Fruit fly (Drosophila melanogaster) whole organism, wandering third instar larva: ENCODE measurements around the gene CG31751.

ENCODE experiments used
- Abd-B ChIP-seq: fragments of >200 bp; optimal IDR thresholded peaks from 2 replicates; lab custom pipeline; 2017; ENCODE audit warnings: missing biosample characterization, missing genetic modification characterization
- Dif ChIP-seq: fragments of 200-275, 200-300 bp; sonication (Bioruptor generic); optimal IDR thresholded peaks from 2 replicates; lab custom pipeline; 2018; ENCODE audit warnings: missing biosample characterization, missing genetic modification characterization; ENCODE audit not compliant: partially characterized antibody
- HLH106 ChIP-seq: fragments of 200-800 bp; optimal IDR thresholded peaks from 3 replicates; lab custom pipeline; 2019; ENCODE audit warnings: missing biosample characterization, mild to moderate bottlenecking, missing genetic modification characterization, moderate library complexity
- N ChIP-seq: fragments of >200 bp; optimal IDR thresholded peaks from 2 replicates; lab custom pipeline; 2018; ENCODE audit warnings: missing biosample characterization, missing external identifiers, missing genetic modification characterization
- OdsH ChIP-seq: fragments of 200-800 bp; sonication (Bioruptor generic); optimal IDR thresholded peaks from 2 replicates; lab custom pipeline; 2016; ENCODE audit warnings: missing biosample characterization, mild to moderate bottlenecking, missing genetic modification characterization
- Vsx2 ChIP-seq: fragments of 200-300, 225-300 bp; sonication (Bioruptor generic); optimal IDR thresholded peaks from 2 replicates; lab custom pipeline; 2018; ENCODE audit warnings: missing biosample characterization, missing genetic modification characterization; ENCODE audit not compliant: partially characterized antibody
- dl ChIP-seq, 2 experiments: fragments of 175-275, 200-275 bp in 1 of 2; fragments of 200-275 bp in 1 of 2; sonication (Bioruptor generic); optimal IDR thresholded peaks; lab custom pipeline; 2018; ENCODE audit warnings: mild to moderate bottlenecking in 2 of 2, missing biosample characterization in 2 of 2, missing genetic modification characterization in 2 of 2, moderate library complexity in 2 of 2; ENCODE audit not compliant: partially characterized antibody in 2 of 2, insufficient read depth in 1 of 2
- jim ChIP-seq: fragments of 175-275, 200-325 bp; sonication (Bioruptor generic); optimal IDR thresholded peaks from 2 replicates; lab custom pipeline; 2016; ENCODE audit warnings: missing biosample characterization, mild to moderate bottlenecking, missing genetic modification characterization
- lola ChIP-seq: fragments of >200 bp; optimal IDR thresholded peaks from 2 replicates; lab custom pipeline; 2017; ENCODE audit warnings: missing biosample characterization, missing genetic modification characterization
- pan ChIP-seq: fragments of >200 bp; optimal IDR thresholded peaks from 2 replicates; lab custom pipeline; 2017
- psq ChIP-seq: fragments of 200-800 bp; sonication (Bioruptor generic); optimal IDR thresholded peaks from 3 replicates; lab custom pipeline; 2017; ENCODE audit warnings: missing biosample characterization, mild to moderate bottlenecking, missing genetic modification characterization, moderate library complexity
- rgr ChIP-seq: fragments of 200-800 bp; sonication (Bioruptor generic); optimal IDR thresholded peaks from 3 replicates; lab custom pipeline; 2016; ENCODE audit warnings: missing biosample characterization, mild to moderate bottlenecking, missing genetic modification characterization
- sv ChIP-seq: fragments of 200-800 bp; sonication (Bioruptor generic); optimal IDR thresholded peaks from 3 replicates; lab custom pipeline; 2016; ENCODE audit warnings: missing biosample characterization, missing genetic modification characterization
- woc ChIP-seq: sonication (Bioruptor generic); optimal IDR thresholded peaks from 2 replicates; lab custom pipeline; 2016; ENCODE audit warnings: missing biosample characterization, mild to moderate bottlenecking, missing genetic modification characterization

- peak; percentile 59 for TF ChIP-seq OdsH (GFP tag; lab: Kevin White, UChicago)
- TF ChIP-seq Abd-B (GFP tag; lab: Kevin White, UChicago): no peak
- TF ChIP-seq woc: peak; percentile 57
- no peak for TF ChIP-seq N (GFP tag; lab: Kevin White, UChicago)
- TF ChIP-seq lola: no peak
- no peak for TF ChIP-seq sv (GFP tag; lab: Kevin White, UChicago)
- no peak for TF ChIP-seq pan (lab: Kevin White, UChicago)
- no peak for TF ChIP-seq HLH106 (tag; lab: Kevin White, UChicago)
- TF ChIP-seq jim: no peak
- peak; percentile 79 for TF ChIP-seq psq
- no peak for TF ChIP-seq dl (GFP tag; optimal IDR thresholded peaks at IDR 0.05; lab: Kevin White, UChicago; ENCODE audit: insufficient read depth in 1 of 2, partially characterized antibody in 2 of 2)
- TF ChIP-seq Dif (GFP tag; lab: Kevin White, UChicago): no peak
- no peak for TF ChIP-seq Vsx2 (GFP tag; lab: Kevin White, UChicago)
- peak; percentile 61 for TF ChIP-seq rgr
Measured at dm6 chr2L:18693877-18694723, 17.1 kb downstream of the CG31751 start.
